Fruit fly (Drosophila melanogaster) whole organism, wandering third instar larva: ENCODE results near the gene CG45089.

Experiments
- CG9705 ChIP-seq: fragments of 200-800 bp; sonication (Bioruptor generic); optimal IDR thresholded peaks from 2 replicates; lab custom pipeline; 2018; ENCODE audit warnings: missing biosample characterization, mild to moderate bottlenecking, missing genetic modification characterization
- Dfd ChIP-seq: fragments of >200 bp; optimal IDR thresholded peaks from 2 replicates; lab custom pipeline; 2017; ENCODE audit warnings: missing biosample characterization, missing genetic modification characterization
- Jra ChIP-seq: sonication (Bioruptor generic); optimal IDR thresholded peaks from 2 replicates; lab custom pipeline; 2016; ENCODE audit warnings: missing biosample characterization, missing genetic modification characterization
- fru ChIP-seq: fragments of 200-800 bp; sonication (Bioruptor generic); optimal IDR thresholded peaks from 3 replicates; lab custom pipeline; 2016; ENCODE audit warnings: missing biosample characterization, mild to moderate bottlenecking, missing genetic modification characterization
- psq ChIP-seq: fragments of 200-800 bp; sonication (Bioruptor generic); optimal IDR thresholded peaks from 3 replicates; lab custom pipeline; 2017; ENCODE audit warnings: missing biosample characterization, mild to moderate bottlenecking, missing genetic modification characterization, moderate library complexity
- rgr ChIP-seq: fragments of 200-800 bp; sonication (Bioruptor generic); optimal IDR thresholded peaks from 3 replicates; lab custom pipeline; 2016; ENCODE audit warnings: missing biosample characterization, mild to moderate bottlenecking, missing genetic modification characterization
- sv ChIP-seq: fragments of 200-800 bp; sonication (Bioruptor generic); optimal IDR thresholded peaks from 3 replicates; lab custom pipeline; 2016; ENCODE audit warnings: missing biosample characterization, missing genetic modification characterization
- usp ChIP-seq: fragments of >200 bp; optimal IDR thresholded peaks from 2 replicates; lab custom pipeline; 2017; ENCODE audit warnings: missing biosample characterization, missing genetic modification characterization

- TF ChIP-seq rgr = peak; percentile 81
- TF ChIP-seq Jra (GFP tag; lab: Kevin White, UChicago) = peak; percentile 76
- TF ChIP-seq CG9705 (GFP tag; lab: Kevin White, UChicago) = peak; percentile 49
- TF ChIP-seq psq = peak; percentile 53
- TF ChIP-seq usp (GFP tag; lab: Kevin White, UChicago) = no peak
- peak; percentile 50 for TF ChIP-seq fru (GFP tag; lab: Kevin White, UChicago)
- TF ChIP-seq Dfd (GFP tag; lab: Kevin White, UChicago) = no peak
- TF ChIP-seq sv (GFP tag; lab: Kevin White, UChicago) = peak; percentile 51
Observed at dm6 chrX:7934679-7935078, 41.1 kb upstream of the CG45089 start, which contains the start of gene RpS14b.
